Worm (Caenorhabditis elegans): ENCODE measurements around the gene hum-10.

The hum-10 gene

DNA sequence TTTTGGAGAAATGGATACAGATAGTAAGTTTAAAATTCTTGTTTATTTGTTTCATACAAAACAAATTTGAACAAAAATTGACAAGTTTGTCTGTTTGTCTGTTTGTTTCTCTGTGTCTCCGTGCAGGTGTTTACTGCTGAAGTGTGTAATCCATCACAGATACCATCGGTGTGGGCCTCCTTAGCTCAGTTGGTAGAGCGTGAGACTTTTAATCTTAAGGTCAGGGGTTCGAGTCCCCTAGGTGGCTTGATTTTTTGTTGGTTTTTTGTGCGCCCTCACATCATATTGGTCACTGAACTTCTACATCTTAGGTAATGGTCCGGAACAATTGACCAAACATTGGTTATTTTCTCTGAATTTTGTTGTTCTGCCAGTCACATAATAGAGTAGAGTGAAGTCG lies 6.9 kb upstream of the hum-10 start (continued):
- TF ChIP-seq ztf-7 (tag; optimal IDR thresholded peaks at IDR 0.05): no peak
- peak; percentile 29 for TF ChIP-seq nhr-48 (tag; optimal IDR thresholded peaks at IDR 0.05)
- TF ChIP-seq nhr-42 (GFP tag; IDR thresholded peaks at IDR 0.05): no peak
- no peak for TF ChIP-seq nhr-10 (tag; optimal IDR thresholded peaks at IDR 0.05)
- no peak for TF ChIP-seq zip-11 (GFP tag; IDR thresholded peaks at IDR 0.05)
- TF ChIP-seq zfp-3 (GFP tag; conservative IDR thresholded peaks at IDR 0.05): 0 out of 2 replicates have a peak, but pooled peaks have one; percentile 53
- TF ChIP-seq saeg-2 (GFP tag; IDR thresholded peaks at IDR 0.05): no peak
- peak; percentile 73 for TF ChIP-seq hmg-1.1 (GFP tag; IDR thresholded peaks at IDR 0.05)
- peak; percentile 61; the same call in 1 of the 2 replicates for TF ChIP-seq mxl-2 (GFP tag; conservative IDR thresholded peaks at IDR 0.05)
- 0 out of 2 replicates have a peak, but pooled peaks have one; percentile 24 for TF ChIP-seq ceh-44 (GFP tag; IDR thresholded peaks at IDR 0.05)
- TF ChIP-seq Y48G9A.11 (GFP tag; IDR thresholded peaks at IDR 0.05): peak; percentile 66; the same call in 1 of the 2 replicates
- peak; percentile 11 for TF ChIP-seq pqm-1 (tag; optimal IDR thresholded peaks at IDR 0.05)
- TF ChIP-seq ceh-32 (tag; optimal IDR thresholded peaks at IDR 0.05; ENCODE audit: poor library complexity): no peak
- TF ChIP-seq hlh-30 (tag; optimal IDR thresholded peaks at IDR 0.05; ENCODE audit: insufficient read depth): peak; percentile 44
- TF ChIP-seq skn-1 (tag; optimal IDR thresholded peaks at IDR 0.05): no peak
- no peak for TF ChIP-seq T26A8.4 (GFP tag; IDR thresholded peaks at IDR 0.05)
- peak; percentile 69; the same call in 1 of the 2 replicates for TF ChIP-seq madf-9 (GFP tag; conservative IDR thresholded peaks at IDR 0.05)
- TF ChIP-seq lsy-2 (tag; optimal IDR thresholded peaks at IDR 0.05): peak in 1 of 2 experiments; percentile 54
- TF ChIP-seq ceh-62 (tag; optimal IDR thresholded peaks at IDR 0.05): no peak
- no peak for TF ChIP-seq daf-8 (GFP tag; IDR thresholded peaks at IDR 0.05)
- peak in 1 of 2 experiments; percentile 33 for TF ChIP-seq hif-1 (tag; optimal IDR thresholded peaks at IDR 0.05)
- TF ChIP-seq arid-1 (GFP tag; conservative IDR thresholded peaks at IDR 0.05): peak; percentile 89
- TF ChIP-seq cey-2 (tag; optimal IDR thresholded peaks at IDR 0.05; ENCODE audit: borderline replicate concordance, insufficient read depth): no peak
- no peak for TF ChIP-seq jun-1 (tag; optimal IDR thresholded peaks at IDR 0.05)
- peak; percentile 54 for TF ChIP-seq aly-2 (tag; optimal IDR thresholded peaks at IDR 0.05)
- TF ChIP-seq ceh-82 (tag; optimal IDR thresholded peaks at IDR 0.05): no peak
- TF ChIP-seq nhr-6 (tag; optimal IDR thresholded peaks at IDR 0.05): no peak
- peak; percentile 30 for TF ChIP-seq R02D3.7 (tag; optimal IDR thresholded peaks at IDR 0.05)
- peak; percentile 22 for TF ChIP-seq lin-13 (GFP tag; optimal IDR thresholded peaks at IDR 0.05)
- peak; percentile 60; the same call in 1 of the 2 replicates for TF ChIP-seq D1046.2 (GFP tag; IDR thresholded peaks at IDR 0.05)

ce11 chrX:4787525-4787924 lies 5.4 kb upstream of the hum-10 start:
- no peak for TF ChIP-seq aly-2 (tag; optimal IDR thresholded peaks at IDR 0.05)
- 0 out of 2 replicates have a peak, but pooled peaks have one; percentile 33 for TF ChIP-seq hmg-1.1 (GFP tag; IDR thresholded peaks at IDR 0.05)
- TF ChIP-seq nhr-42 (GFP tag; IDR thresholded peaks at IDR 0.05): no peak
- TF ChIP-seq cey-2 (tag; optimal IDR thresholded peaks at IDR 0.05; ENCODE audit: borderline replicate concordance, insufficient read depth): no peak
- TF ChIP-seq pqm-1 (tag; optimal IDR thresholded peaks at IDR 0.05): no peak
- no peak for TF ChIP-seq unc-130 (GFP tag; optimal IDR thresholded peaks at IDR 0.05)
- TF ChIP-seq F10B5.3 (tag; optimal IDR thresholded peaks at IDR 0.05): no peak

- TF ChIP-seq spr-3 (GFP tag; optimal IDR thresholded peaks at IDR 0.05) (no peak), unc-62 (GFP tag; optimal IDR thresholded peaks at IDR 0.05 in 1 of 2) (peak in 1 of 2 experiments; percentile 97), unc-62 (tag; optimal IDR thresholded peaks at IDR 0.05) (no peak), daf-16 (GFP tag; optimal IDR thresholded peaks at IDR 0.05) (peak in 1 of 2 experiments; percentile 53), daf-16 (tag; optimal IDR thresholded peaks at IDR 0.05) (no peak), nhr-11 (tag; optimal IDR thresholded peaks at IDR 0.05) (peak; percentile 18)
Observed at ce11 chrX:4784776-4785175, 2.7 kb upstream of the hum-10 start.

Measured in whole organism, L4 larva.